Worm (Caenorhabditis elegans): ENCODE measurements around the gene nrf-5.

Gene nrf-5

ce11 chrV:13850170-13850569 lies 22.1 kb downstream of the nrf-5 start, which contains the start of gene hpx-2:
Gene hpx-2 (plus strand): TSS chrV:13850470.
- TF ChIP-seq flt-1 (GFP tag; IDR thresholded peaks at IDR 0.05) = no peak
- TF ChIP-seq ztf-29 (GFP tag; IDR thresholded peaks at IDR 0.05) = no peak
- TF ChIP-seq klf-2 (GFP tag; conservative IDR thresholded peaks at IDR 0.05) = no peak
- no peak for TF ChIP-seq med-1 (GFP tag; optimal IDR thresholded peaks at IDR 0.05; ENCODE audit: insufficient read depth)
- TF ChIP-seq cog-1 (tag; optimal IDR thresholded peaks at IDR 0.05) = no peak
- no peak for TF ChIP-seq ref-1 (GFP tag; conservative IDR thresholded peaks at IDR 0.05)
- TF ChIP-seq tab-1 (GFP tag; IDR thresholded peaks at IDR 0.05) = no peak
- TF ChIP-seq ztf-23 (GFP tag; IDR thresholded peaks at IDR 0.05) = no peak
- TF ChIP-seq T22C8.4 (GFP tag; IDR thresholded peaks at IDR 0.05) = no peak

- no peak for TF ChIP-seq tab-1 (GFP tag; IDR thresholded peaks at IDR 0.05)
Observed at ce11 chrV:13854306-13854705, 26.2 kb downstream of the nrf-5 start, which contains the start of gene ttr-21. Gene ttr-21 (minus strand): TSS chrV:13854405.

ce11 chrV:13856376-13856775 lies 28.3 kb downstream of the nrf-5 start, which contains the start of gene srx-134:
Gene srx-134 (minus strand): TSS chrV:13856476.
- TF ChIP-seq flt-1 (GFP tag; IDR thresholded peaks at IDR 0.05) (no peak), T22C8.4 (GFP tag; IDR thresholded peaks at IDR 0.05) (no peak), cog-1 (tag; optimal IDR thresholded peaks at IDR 0.05) (no peak), med-1 (GFP tag; optimal IDR thresholded peaks at IDR 0.05; ENCODE audit: insufficient read depth) (no peak), ref-1 (GFP tag; conservative IDR thresholded peaks at IDR 0.05) (no peak), ztf-23 (GFP tag; IDR thresholded peaks at IDR 0.05) (no peak), tab-1 (GFP tag; IDR thresholded peaks at IDR 0.05) (no peak), ztf-29 (GFP tag; IDR thresholded peaks at IDR 0.05) (no peak), klf-2 (GFP tag; conservative IDR thresholded peaks at IDR 0.05) (no peak)

ce11 chrV:13857132-13857531 lies 29.1 kb downstream of the nrf-5 start, which contains the start of gene srx-136:
Gene srx-136 (plus strand): TSS chrV:13857432.
- TF ChIP-seq ref-1 (GFP tag; conservative IDR thresholded peaks at IDR 0.05) (no peak), cog-1 (tag; optimal IDR thresholded peaks at IDR 0.05) (no peak), med-1 (GFP tag; optimal IDR thresholded peaks at IDR 0.05; ENCODE audit: insufficient read depth) (no peak), ztf-23 (GFP tag; IDR thresholded peaks at IDR 0.05) (no peak), klf-2 (GFP tag; conservative IDR thresholded peaks at IDR 0.05) (no peak), tab-1 (GFP tag; IDR thresholded peaks at IDR 0.05) (no peak), T22C8.4 (GFP tag; IDR thresholded peaks at IDR 0.05) (no peak), ztf-29 (GFP tag; IDR thresholded peaks at IDR 0.05) (no peak), flt-1 (GFP tag; IDR thresholded peaks at IDR 0.05) (no peak)

- no peak for TF ChIP-seq ref-1 (GFP tag; conservative IDR thresholded peaks at IDR 0.05)
- TF ChIP-seq flt-1 (GFP tag; IDR thresholded peaks at IDR 0.05) = no peak
- no peak for TF ChIP-seq T22C8.4 (GFP tag; IDR thresholded peaks at IDR 0.05)
- TF ChIP-seq ztf-29 (GFP tag; IDR thresholded peaks at IDR 0.05) = no peak
Observed at ce11 chrV:13858906-13859305, 30.8 kb downstream of the nrf-5 start, which contains the start of gene srx-135. Gene srx-135 (plus strand): TSS chrV:13859206.

ce11 chrV:13862505-13862904 lies 34.4 kb downstream of the nrf-5 start, which contains the start of gene srx-137:
Gene srx-137 (plus strand): TSS chrV:13862805.
- no peak for TF ChIP-seq ztf-29 (GFP tag; IDR thresholded peaks at IDR 0.05)
- TF ChIP-seq med-1 (GFP tag; optimal IDR thresholded peaks at IDR 0.05; ENCODE audit: insufficient read depth) = no peak

- no peak for TF ChIP-seq tab-1 (GFP tag; IDR thresholded peaks at IDR 0.05)
Observed at ce11 chrV:13863700-13864099, 35.6 kb downstream of the nrf-5 start.

- TF ChIP-seq cog-1 (tag; optimal IDR thresholded peaks at IDR 0.05) (no peak), ref-1 (GFP tag; conservative IDR thresholded peaks at IDR 0.05) (no peak), tab-1 (GFP tag; IDR thresholded peaks at IDR 0.05) (no peak), ztf-23 (GFP tag; IDR thresholded peaks at IDR 0.05) (no peak), med-1 (GFP tag; optimal IDR thresholded peaks at IDR 0.05; ENCODE audit: insufficient read depth) (no peak), klf-2 (GFP tag; conservative IDR thresholded peaks at IDR 0.05) (no peak), T22C8.4 (GFP tag; IDR thresholded peaks at IDR 0.05) (no peak), flt-1 (GFP tag; IDR thresholded peaks at IDR 0.05) (no peak), ztf-29 (GFP tag; IDR thresholded peaks at IDR 0.05) (no peak)
Observed at ce11 chrV:13866353-13866752, 38.3 kb downstream of the nrf-5 start, which contains the start of gene nhr-175. Gene nhr-175 (plus strand): TSS chrV:13866691.

ce11 chrV:13869551-13869950 lies 41.5 kb downstream of the nrf-5 start:
- TF ChIP-seq ztf-23 (GFP tag; IDR thresholded peaks at IDR 0.05) (no peak), tab-1 (GFP tag; IDR thresholded peaks at IDR 0.05) (no peak), ztf-29 (GFP tag; IDR thresholded peaks at IDR 0.05) (no peak), flt-1 (GFP tag; IDR thresholded peaks at IDR 0.05) (no peak), ref-1 (GFP tag; conservative IDR thresholded peaks at IDR 0.05) (no peak), cog-1 (tag; optimal IDR thresholded peaks at IDR 0.05) (no peak), med-1 (GFP tag; optimal IDR thresholded peaks at IDR 0.05; ENCODE audit: insufficient read depth) (no peak), klf-2 (GFP tag; conservative IDR thresholded peaks at IDR 0.05) (no peak), T22C8.4 (GFP tag; IDR thresholded peaks at IDR 0.05) (no peak)

- no peak for TF ChIP-seq tab-1 (GFP tag; IDR thresholded peaks at IDR 0.05)
- no peak for TF ChIP-seq ztf-23 (GFP tag; IDR thresholded peaks at IDR 0.05)
Observed at ce11 chrV:13872895-13873294, 44.8 kb downstream of the nrf-5 start, which contains the start of gene cpt-5. Gene cpt-5 (plus strand): TSS chrV:13873195.

ce11 chrV:13873323-13873722 lies 45.3 kb downstream of the nrf-5 start:
- TF ChIP-seq cog-1 (tag; optimal IDR thresholded peaks at IDR 0.05) = no peak
- TF ChIP-seq tab-1 (GFP tag; IDR thresholded peaks at IDR 0.05) = no peak
- no peak for TF ChIP-seq med-1 (GFP tag; optimal IDR thresholded peaks at IDR 0.05; ENCODE audit: insufficient read depth)
- TF ChIP-seq ztf-29 (GFP tag; IDR thresholded peaks at IDR 0.05) = no peak
- no peak for TF ChIP-seq T22C8.4 (GFP tag; IDR thresholded peaks at IDR 0.05)
- no peak for TF ChIP-seq klf-2 (GFP tag; conservative IDR thresholded peaks at IDR 0.05)
- no peak for TF ChIP-seq ref-1 (GFP tag; conservative IDR thresholded peaks at IDR 0.05)
- TF ChIP-seq flt-1 (GFP tag; IDR thresholded peaks at IDR 0.05) = no peak
- TF ChIP-seq ztf-23 (GFP tag; IDR thresholded peaks at IDR 0.05) = no peak
